Worm (Caenorhabditis elegans) whole organism, L3 larva: ENCODE results near the gene sru-4.

ENCODE experiments used
- R02D3.7 ChIP-seq: fragments of 150-350 bp; optimal IDR thresholded peaks from 2 replicates; lab custom pipeline; 2014; ENCODE audit warnings: missing biosample characterization, missing genetic modification characterization
- aly-2 ChIP-seq: fragments of 150-350 bp; optimal IDR thresholded peaks from 2 replicates; lab custom pipeline; 2014; ENCODE audit warnings: missing biosample characterization, missing genetic modification characterization
- ama-1 ChIP-seq: fragments of 150-350 bp; optimal IDR thresholded peaks from 2 replicates; lab custom pipeline; 2018
- ceh-28 ChIP-seq: fragments of 150-350 bp; optimal IDR thresholded peaks from 2 replicates; lab custom pipeline; 2014; ENCODE audit warnings: missing biosample characterization, missing genetic modification reagents, missing genetic modification characterization
- ceh-82 ChIP-seq: fragments of 150-350 bp; optimal IDR thresholded peaks from 2 replicates; lab custom pipeline; 2014; ENCODE audit warnings: missing biosample characterization, missing genetic modification characterization
- ceh-9 ChIP-seq: sonication (generic microtip); optimal IDR thresholded peaks from 2 replicates; lab custom pipeline; 2018; ENCODE audit warnings: missing biosample characterization, missing genetic modification characterization
- egl-27 ChIP-seq: sonication (generic microtip); optimal IDR thresholded peaks from 4 replicates; lab custom pipeline; 2017; ENCODE audit warnings: missing biosample characterization, missing genetic modification reagents, missing genetic modification characterization
- egl-5 ChIP-seq: fragments of 150-350 bp; optimal IDR thresholded peaks from 2 replicates; lab custom pipeline; 2017; ENCODE audit warnings: missing biosample characterization, missing genetic modification reagents, missing genetic modification characterization, inconsistent platforms
- elt-1 ChIP-seq: fragments of 150-350 bp; optimal IDR thresholded peaks from 2 replicates; lab custom pipeline; 2014; ENCODE audit warnings: missing biosample characterization, missing genetic modification characterization
- elt-2 ChIP-seq: sonication (generic microtip); optimal IDR thresholded peaks from 2 replicates; lab custom pipeline; 2016; ENCODE audit warnings: missing genetic modification reagents, mild to moderate bottlenecking, missing genetic modification characterization, missing compliant biosample characterization
- eor-1 ChIP-seq, 2 experiments: fragments of 150-350 bp; optimal IDR thresholded peaks; 2 replicates each; lab custom pipeline; 2014 to 2018; ENCODE audit warnings: missing biosample characterization in 2 of 2, missing genetic modification characterization in 2 of 2
- fkh-2 ChIP-seq: fragments of 150-350 bp; optimal IDR thresholded peaks from 2 replicates; lab custom pipeline; 2014; ENCODE audit warnings: missing biosample characterization, missing genetic modification reagents, missing genetic modification characterization
- fos-1 ChIP-seq: fragments of 150-350 bp; optimal IDR thresholded peaks from 2 replicates; lab custom pipeline; 2014; ENCODE audit warnings: missing biosample characterization, missing genetic modification characterization
- hmg-11 ChIP-seq: sonication (generic microtip); optimal IDR thresholded peaks from 2 replicates; lab custom pipeline; 2016; ENCODE audit warnings: missing genetic modification characterization, missing compliant biosample characterization
- jun-1 ChIP-seq: fragments of 150-350 bp; optimal IDR thresholded peaks from 2 replicates; lab custom pipeline; 2014; ENCODE audit warnings: missing biosample characterization, missing genetic modification reagents, missing genetic modification characterization
- lin-39 ChIP-seq: fragments of 150-350 bp; optimal IDR thresholded peaks from 2 replicates; lab custom pipeline; 2018; ENCODE audit warnings: missing biosample characterization, missing genetic modification reagents, missing genetic modification characterization
- lsy-12 ChIP-seq: sonication (generic microtip); optimal IDR thresholded peaks from 2 replicates; lab custom pipeline; 2016; ENCODE audit warnings: mild to moderate bottlenecking, missing genetic modification characterization, missing compliant biosample characterization
- mml-1 ChIP-seq: fragments of 150-350 bp; sonication (generic microtip); optimal IDR thresholded peaks from 3 replicates; lab custom pipeline; 2014; ENCODE audit warnings: missing biosample characterization, missing genetic modification characterization
- nfya-1 ChIP-seq: sonication (generic microtip); optimal IDR thresholded peaks from 2 replicates; lab custom pipeline; 2017; ENCODE audit warnings: missing genetic modification characterization, mild to moderate bottlenecking, missing compliant biosample characterization, antibody characterized with exemption, moderate library complexity; ENCODE audit not compliant: insufficient read depth
- nhr-11 ChIP-seq: fragments of 150-350 bp; optimal IDR thresholded peaks from 2 replicates; lab custom pipeline; 2014; ENCODE audit warnings: missing biosample characterization, missing genetic modification characterization
- nhr-23 ChIP-seq: fragments of 150-350 bp; optimal IDR thresholded peaks from 2 replicates; lab custom pipeline; 2014; ENCODE audit warnings: missing biosample characterization, missing genetic modification reagents, missing genetic modification characterization
- nhr-237 ChIP-seq: fragments of 150-350 bp; optimal IDR thresholded peaks from 2 replicates; lab custom pipeline; 2014; ENCODE audit warnings: missing biosample characterization, missing genetic modification characterization
- nhr-25 ChIP-seq: sonication (generic microtip); optimal IDR thresholded peaks from 2 replicates; lab custom pipeline; 2017; ENCODE audit warnings: missing biosample characterization, missing genetic modification characterization
- nhr-43 ChIP-seq: sonication (generic microtip); optimal IDR thresholded peaks from 2 replicates; lab custom pipeline; 2016; ENCODE audit warnings: mild to moderate bottlenecking, missing genetic modification characterization, missing compliant biosample characterization; ENCODE audit not compliant: poor library complexity, severe bottlenecking
- nhr-67 ChIP-seq: fragments of 150-350 bp; optimal IDR thresholded peaks from 2 replicates; lab custom pipeline; 2014; ENCODE audit warnings: missing biosample characterization, missing genetic modification characterization
- nhr-76 ChIP-seq: fragments of 150-350 bp; sonication (generic microtip); optimal IDR thresholded peaks from 5 replicates; lab custom pipeline; 2014; ENCODE audit warnings: missing biosample characterization, missing genetic modification characterization
- pha-4 ChIP-seq: fragments of 150-350 bp; optimal IDR thresholded peaks from 2 replicates; lab custom pipeline; 2014; ENCODE audit warnings: missing biosample characterization, missing genetic modification reagents, missing genetic modification characterization
- pqm-1 ChIP-seq: fragments of 150-350 bp; optimal IDR thresholded peaks from 2 replicates; lab custom pipeline; 2017; ENCODE audit warnings: missing biosample characterization, missing genetic modification characterization, inconsistent platforms
- sea-2 ChIP-seq: fragments of 150-350 bp; sonication (generic microtip); optimal IDR thresholded peaks from 4 replicates; lab custom pipeline; 2014; ENCODE audit warnings: missing biosample characterization, missing genetic modification reagents, missing genetic modification characterization
- snpc-4 ChIP-seq: fragments of 150-350 bp; optimal IDR thresholded peaks from 2 replicates; lab custom pipeline; 2014; ENCODE audit warnings: missing biosample characterization, missing genetic modification characterization
- unc-39 ChIP-seq: sonication (generic microtip); optimal IDR thresholded peaks from 4 replicates; lab custom pipeline; 2017; ENCODE audit warnings: missing biosample characterization, missing genetic modification characterization
- unc-62 ChIP-seq: fragments of 150-350 bp; sonication (generic microtip); optimal IDR thresholded peaks from 4 replicates; lab custom pipeline; 2014; ENCODE audit warnings: missing biosample characterization, missing genetic modification reagents, missing genetic modification characterization
- zag-1 ChIP-seq: fragments of 150-350 bp; optimal IDR thresholded peaks from 2 replicates; lab custom pipeline; 2014; ENCODE audit warnings: missing biosample characterization, missing genetic modification characterization
- ztf-11 ChIP-seq: fragments of 150-350 bp; optimal IDR thresholded peaks from 2 replicates; lab custom pipeline; 2014; ENCODE audit warnings: missing biosample characterization, missing genetic modification characterization
- ztf-4 ChIP-seq: fragments of 150-350 bp; optimal IDR thresholded peaks from 2 replicates; lab custom pipeline; 2014; ENCODE audit warnings: missing biosample characterization, missing genetic modification characterization

sru-4 gene

ce11 chrIV:9513360-9513777 lies 15.2 kb downstream of the sru-4 start:
- TF ChIP-seq pqm-1 (tag; lab: Kevin White, UChicago) (peak; percentile 57), nhr-43 (tag; lab: Kevin White, UChicago) (peak; percentile 64), nhr-25 (tag; lab: Kevin White, UChicago) (peak; percentile 59), lin-39 (tag; lab: Kevin White, UChicago) (peak; percentile 39), zag-1 (tag; lab: Kevin White, UChicago) (no peak), elt-1 (tag; lab: Kevin White, UChicago) (no peak), nhr-23 (tag; lab: Kevin White, UChicago) (peak; percentile 64), snpc-4 (tag; lab: Kevin White, UChicago) (peak; percentile 60), nhr-237 (tag; lab: Kevin White, UChicago) (no peak), nfya-1 (tag; lab: Kevin White, UChicago) (peak; percentile 10), jun-1 (tag; lab: Kevin White, UChicago) (no peak), egl-27 (no peak), elt-2 (tag; lab: Kevin White, UChicago) (peak; percentile 78), ama-1 (lab: Kevin White, UChicago) (peak; percentile 31), hmg-11 (tag; lab: Kevin White, UChicago) (peak; percentile 39), pha-4 (tag; lab: Kevin White, UChicago) (peak; percentile 79), unc-62 (GFP tag; lab: Kevin White, UChicago) (no peak), ceh-28 (tag; lab: Kevin White, UChicago) (peak; percentile 45), aly-2 (no peak)

- no peak for TF ChIP-seq nfya-1 (tag; lab: Kevin White, UChicago)
- peak; percentile 34 for TF ChIP-seq pqm-1 (tag; lab: Kevin White, UChicago)
- TF ChIP-seq ceh-9 = no peak
- TF ChIP-seq elt-2 (tag; lab: Kevin White, UChicago) = peak; percentile 46
Measured at ce11 chrIV:9514132-9514531, 15.9 kb downstream of the sru-4 start.

ce11 chrIV:9516831-9517230 lies 18.6 kb downstream of the sru-4 start, which contains the start of gene C33A12.19:
TSS of gene C33A12.19 (plus strand) at chrIV:9516999.
- TF ChIP-seq lsy-12 (tag; lab: Kevin White, UChicago) (no peak), elt-2 (tag; lab: Kevin White, UChicago) (peak; percentile 58), nfya-1 (tag; lab: Kevin White, UChicago) (peak; percentile 34), sea-2 (GFP tag; lab: Kevin White, UChicago) (no peak), nhr-43 (tag; lab: Kevin White, UChicago) (peak; percentile 47), nhr-23 (tag; lab: Kevin White, UChicago) (peak; percentile 52), aly-2 (no peak), pqm-1 (tag; lab: Kevin White, UChicago) (peak; percentile 36)

ce11 chrIV:9518608-9519007 lies 20.4 kb downstream of the sru-4 start, which contains the start of gene nlp-35:
TSS of gene nlp-35 (minus strand) at chrIV:9518926.
- no peak for TF ChIP-seq aly-2
- TF ChIP-seq ztf-11 (tag; lab: Kevin White, UChicago) = no peak
- TF ChIP-seq snpc-4 (tag; lab: Kevin White, UChicago) = no peak
- no peak for TF ChIP-seq nhr-67 (tag; lab: Kevin White, UChicago)
- TF ChIP-seq mml-1 (tag; lab: Kevin White, UChicago) = no peak
- TF ChIP-seq ztf-4 (tag; lab: Kevin White, UChicago) = no peak
- TF ChIP-seq ceh-82 = no peak
- TF ChIP-seq sea-2 (GFP tag; lab: Kevin White, UChicago) = no peak
- no peak for TF ChIP-seq fos-1 (tag; lab: Kevin White, UChicago)
- TF ChIP-seq unc-39 = no peak
- TF ChIP-seq, all 47 proteins: peak for 0

ce11 chrIV:9520629-9521028 lies 22.4 kb downstream of the sru-4 start:
- TF ChIP-seq ceh-9 = no peak
- TF ChIP-seq nhr-11 (tag; lab: Kevin White, UChicago) = peak; percentile 5

ce11 chrIV:9523139-9523538 lies 25.0 kb downstream of the sru-4 start:
- TF ChIP-seq nhr-43 (tag; lab: Kevin White, UChicago) (no peak), zag-1 (tag; lab: Kevin White, UChicago) (no peak), aly-2 (no peak), ceh-9 (no peak), eor-1 (tag; optimal IDR thresholded peaks at IDR 0.05; lab: Kevin White, UChicago) (no peak), R02D3.7 (tag; lab: Kevin White, UChicago) (no peak), fos-1 (tag; lab: Kevin White, UChicago) (no peak), elt-1 (tag; lab: Kevin White, UChicago) (no peak), fkh-2 (tag; lab: Kevin White, UChicago) (no peak), pha-4 (tag; lab: Kevin White, UChicago) (no peak), sea-2 (GFP tag; lab: Kevin White, UChicago) (no peak), ama-1 (lab: Kevin White, UChicago) (no peak), egl-5 (tag; lab: Kevin White, UChicago) (no peak), ceh-28 (tag; lab: Kevin White, UChicago) (no peak), nhr-11 (tag; lab: Kevin White, UChicago) (no peak), nhr-76 (tag; lab: Kevin White, UChicago) (no peak), unc-39 (no peak), ztf-11 (tag; lab: Kevin White, UChicago) (no peak)
- TF ChIP-seq, all 47 proteins: peak for 0
